Fruit fly (Drosophila melanogaster) whole organism, embryonic: ENCODE measurements around the gene CG42232.
A peak's percentile ranks its signal among the peaks of the same experiment; 100 is the strongest.

Experiments
- Abd-B ChIP-seq: fragments of 200-800 bp; sonication (Bioruptor generic); optimal IDR thresholded peaks from 2 replicates; lab custom pipeline; 2018; ENCODE audit warnings: missing biosample characterization, mild to moderate bottlenecking, missing genetic modification characterization, moderate library complexity
- B-H2 ChIP-seq: fragments of 200-800 bp; sonication (Bioruptor generic); optimal IDR thresholded peaks from 2 replicates; lab custom pipeline; 2018; ENCODE audit warnings: missing biosample characterization, mild to moderate bottlenecking, missing genetic modification characterization
- Bdp1 ChIP-seq: fragments of 200-800 bp; sonication (Bioruptor generic); optimal IDR thresholded peaks from 3 replicates; lab custom pipeline; 2016; ENCODE audit warnings: missing biosample characterization, missing genetic modification characterization
- Blimp-1 ChIP-seq: fragments of 200-800 bp; sonication (Bioruptor generic); optimal IDR thresholded peaks from 3 replicates; lab custom pipeline; 2018; ENCODE audit warnings: missing biosample characterization, missing genetic modification characterization, mild to moderate bottlenecking, moderate library complexity, missing genetic modification reagents
- CG11695 ChIP-seq: fragments of 200-800 bp; sonication (Bioruptor generic); IDR thresholded peaks from 3 replicates; pipeline ENCODE4 v1.3.6; 2022; ENCODE audit warnings: missing biosample characterization, missing genetic modification characterization
- CG11696 ChIP-seq: fragments of 200-800 bp; sonication (Bioruptor generic); IDR thresholded peaks from 2 replicates; pipeline ENCODE4 v1.3.6; 2022; ENCODE audit warnings: missing biosample characterization, missing genetic modification characterization
- CG15011 ChIP-seq: fragments of 200-800 bp; sonication (Bioruptor generic); optimal IDR thresholded peaks from 3 replicates; lab custom pipeline; 2018; ENCODE audit warnings: missing biosample characterization, mild to moderate bottlenecking, missing genetic modification characterization
- CG15269 ChIP-seq: fragments of 200-800 bp; sonication (Bioruptor generic); optimal IDR thresholded peaks from 2 replicates; lab custom pipeline; 2018; ENCODE audit warnings: missing biosample characterization, mild to moderate bottlenecking, missing genetic modification characterization, moderate library complexity
- CG17361 ChIP-seq: fragments of 200-800 bp; sonication (Bioruptor generic); IDR thresholded peaks from 3 replicates; pipeline ENCODE4 v1.3.6; 2022; ENCODE audit warnings: missing biosample characterization, missing genetic modification characterization
- CG17385 ChIP-seq: fragments of 200-800 bp; sonication (Bioruptor generic); optimal IDR thresholded peaks from 3 replicates; lab custom pipeline; 2018; ENCODE audit warnings: missing biosample characterization, mild to moderate bottlenecking, missing genetic modification characterization
- CG18599 ChIP-seq: fragments of 200-800 bp; sonication (Bioruptor generic); optimal IDR thresholded peaks from 3 replicates; lab custom pipeline; 2017; ENCODE audit warnings: missing biosample characterization, missing genetic modification characterization, mild to moderate bottlenecking, moderate library complexity, missing genetic modification reagents
- CG18764 ChIP-seq: fragments of 200-800 bp; sonication (Bioruptor generic); optimal IDR thresholded peaks from 3 replicates; lab custom pipeline; 2016; ENCODE audit warnings: missing biosample characterization, missing genetic modification characterization
- CG2116 ChIP-seq: fragments of 200-800 bp; sonication (Bioruptor generic); optimal IDR thresholded peaks from 3 replicates; lab custom pipeline; 2018; ENCODE audit warnings: missing biosample characterization, mild to moderate bottlenecking, missing genetic modification characterization
- CG2678 ChIP-seq: fragments of 200-800 bp; sonication (Bioruptor generic); optimal IDR thresholded peaks from 3 replicates; lab custom pipeline; 2019; ENCODE audit warnings: missing biosample characterization, mild to moderate bottlenecking, missing genetic modification characterization, moderate library complexity
- CG30020 ChIP-seq: fragments of 200-800 bp; optimal IDR thresholded peaks from 2 replicates; lab custom pipeline; 2019; ENCODE audit warnings: missing biosample characterization, mild to moderate bottlenecking, missing genetic modification characterization, moderate library complexity
- CG31388 ChIP-seq: fragments of 200-800 bp; sonication (Bioruptor generic); optimal IDR thresholded peaks from 2 replicates; lab custom pipeline; 2016; ENCODE audit warnings: missing biosample characterization, missing genetic modification characterization
- CG34422 ChIP-seq: fragments of 200-800 bp; sonication (Bioruptor generic); IDR thresholded peaks from 3 replicates; pipeline ENCODE4 v1.3.6; 2022; ENCODE audit warnings: missing biosample characterization, missing genetic modification characterization
- CG4730 ChIP-seq: fragments of 200-800 bp; sonication (Bioruptor generic); IDR thresholded peaks from 2 replicates; pipeline ENCODE4 v1.3.6; 2022; ENCODE audit warnings: missing biosample characterization, missing genetic modification characterization
- CG7372 ChIP-seq: fragments of 200-800 bp; sonication (Bioruptor generic); IDR thresholded peaks from 2 replicates; pipeline ENCODE4 v1.3.6; 2022; ENCODE audit warnings: missing biosample characterization, missing genetic modification characterization
- CG7556 ChIP-seq: fragments of 200-800 bp; sonication (Bioruptor generic); optimal IDR thresholded peaks from 2 replicates; lab custom pipeline; 2017; ENCODE audit warnings: missing biosample characterization, mild to moderate bottlenecking, missing genetic modification characterization
- CG9727 ChIP-seq: fragments of 200-800 bp; sonication (Bioruptor generic); optimal IDR thresholded peaks from 3 replicates; lab custom pipeline; 2017; ENCODE audit warnings: missing biosample characterization, mild to moderate bottlenecking, missing genetic modification characterization
- CHES-1-like ChIP-seq: fragments of 200-800 bp; sonication (Bioruptor generic); optimal IDR thresholded peaks from 2 replicates; lab custom pipeline; 2016; ENCODE audit warnings: missing biosample characterization, missing genetic modification characterization
- D19A ChIP-seq: fragments of 200-800 bp; optimal IDR thresholded peaks from 3 replicates; lab custom pipeline; 2019; ENCODE audit warnings: missing biosample characterization, mild to moderate bottlenecking, missing genetic modification characterization, moderate library complexity
- Deaf1 ChIP-seq: fragments of 200-800 bp; optimal IDR thresholded peaks from 3 replicates; lab custom pipeline; 2019; ENCODE audit warnings: missing biosample characterization, mild to moderate bottlenecking, missing genetic modification characterization, moderate library complexity
- Eip74EF ChIP-seq, 2 experiments: fragments of 200-800 bp in 1 of 2; fragments of >200 bp in 1 of 2; sonication (Bioruptor generic) in 1 of 2; optimal IDR thresholded peaks; 2 replicates each; lab custom pipeline; 2017 to 2019; ENCODE audit warnings: missing biosample characterization in 2 of 2, missing genetic modification characterization in 2 of 2, mild to moderate bottlenecking in 1 of 2, moderate library complexity in 1 of 2
- Fer3 ChIP-seq: fragments of 200-800 bp; sonication (Bioruptor generic); optimal IDR thresholded peaks from 2 replicates; lab custom pipeline; 2018; ENCODE audit warnings: missing biosample characterization, mild to moderate bottlenecking, missing genetic modification characterization, moderate library complexity
- HmgZ ChIP-seq: fragments of 200-800 bp; sonication (Bioruptor generic); optimal IDR thresholded peaks from 2 replicates; lab custom pipeline; 2018; ENCODE audit warnings: missing biosample characterization, mild to moderate bottlenecking, missing genetic modification characterization
- Hr3 ChIP-seq: fragments of 200-800 bp; sonication (Bioruptor generic); optimal IDR thresholded peaks from 3 replicates; lab custom pipeline; 2016; ENCODE audit warnings: missing biosample characterization, missing genetic modification characterization
- Max ChIP-seq: fragments of 200-800 bp; sonication (Bioruptor generic); optimal IDR thresholded peaks from 2 replicates; lab custom pipeline; 2016; ENCODE audit warnings: missing biosample characterization, mild to moderate bottlenecking, missing genetic modification characterization
- Mes4 ChIP-seq: fragments of 200-800 bp; sonication (Bioruptor generic); optimal IDR thresholded peaks from 2 replicates; lab custom pipeline; 2016; ENCODE audit warnings: missing biosample characterization, missing genetic modification characterization
- Pdp1 ChIP-seq, 2 experiments: fragments of 200-800 bp; sonication (Bioruptor generic); optimal IDR thresholded peaks; 3 replicates each; lab custom pipeline; 2016; ENCODE audit warnings: missing biosample characterization in 2 of 2, missing genetic modification characterization in 2 of 2, mild to moderate bottlenecking in 1 of 2, moderate library complexity in 1 of 2
- Spps ChIP-seq: fragments of 200-800 bp; sonication (Bioruptor generic); optimal IDR thresholded peaks from 2 replicates; lab custom pipeline; 2018; ENCODE audit warnings: missing biosample characterization, mild to moderate bottlenecking, missing genetic modification characterization
- Ssrp ChIP-seq: fragments of 200-800 bp; sonication (Bioruptor generic); optimal IDR thresholded peaks from 2 replicates; lab custom pipeline; 2018; ENCODE audit warnings: missing biosample characterization, mild to moderate bottlenecking, missing genetic modification characterization, moderate library complexity
- cas ChIP-seq: fragments of 200-800 bp; sonication (Bioruptor generic); IDR thresholded peaks from 2 replicates; pipeline ENCODE4 v1.3.6; 2022; ENCODE audit warnings: missing biosample characterization, missing genetic modification characterization
- cato ChIP-seq: fragments of 200-800 bp; sonication (Bioruptor generic); optimal IDR thresholded peaks from 2 replicates; lab custom pipeline; 2016; ENCODE audit warnings: missing biosample characterization, missing genetic modification characterization, borderline replicate concordance
- fu2 ChIP-seq: fragments of 200-800 bp; sonication (Bioruptor generic); optimal IDR thresholded peaks from 2 replicates; lab custom pipeline; 2016; ENCODE audit warnings: missing biosample characterization, missing genetic modification characterization
- gfzf ChIP-seq: fragments of 200-800 bp; sonication (Bioruptor generic); optimal IDR thresholded peaks from 2 replicates; lab custom pipeline; 2016; ENCODE audit warnings: missing biosample characterization, mild to moderate bottlenecking, missing genetic modification characterization, moderate library complexity
- gsb-n ChIP-seq: fragments of 200-800 bp; sonication (Bioruptor generic); optimal IDR thresholded peaks from 3 replicates; lab custom pipeline; 2018; ENCODE audit warnings: missing biosample characterization, mild to moderate bottlenecking, missing genetic modification characterization
- gt ChIP-seq: fragments of 200-800 bp; sonication (Bioruptor generic); IDR thresholded peaks from 2 replicates; pipeline ENCODE4 v1.3.6; 2022; ENCODE audit warnings: missing biosample characterization, missing genetic modification characterization
- lmd ChIP-seq: fragments of 200-800 bp; sonication (Bioruptor generic); IDR thresholded peaks from 2 replicates; pipeline ENCODE4 v1.3.6; 2022; ENCODE audit warnings: missing biosample characterization, missing genetic modification characterization
- lola ChIP-seq, 3 experiments: fragments of >200 bp in 2 of 3; fragments of 200-800 bp in 1 of 3; sonication (Bioruptor generic) in 1 of 3; optimal IDR thresholded peaks; 2 replicates each; lab custom pipeline; 2017 to 2019; ENCODE audit warnings: missing biosample characterization in 3 of 3, missing genetic modification characterization in 3 of 3, mild to moderate bottlenecking in 1 of 3, moderate library complexity in 1 of 3
- nerfin-1 ChIP-seq: fragments of 200-800 bp; sonication (Bioruptor generic); optimal IDR thresholded peaks from 3 replicates; lab custom pipeline; 2019; ENCODE audit warnings: missing biosample characterization, mild to moderate bottlenecking, missing genetic modification characterization, moderate library complexity
- nmo ChIP-seq: fragments of 200-800 bp; sonication (Bioruptor generic); optimal IDR thresholded peaks from 2 replicates; lab custom pipeline; 2018; ENCODE audit warnings: missing biosample characterization, mild to moderate bottlenecking, missing genetic modification characterization, moderate library complexity
- peb ChIP-seq: fragments of 200-800 bp; sonication (Bioruptor generic); IDR thresholded peaks from 2 replicates; pipeline ENCODE4 v1.3.6; 2022; ENCODE audit warnings: missing biosample characterization, missing genetic modification characterization
- seq ChIP-seq: fragments of 200-800 bp; sonication (Bioruptor generic); IDR thresholded peaks from 2 replicates; pipeline ENCODE4 v1.3.6; 2022; ENCODE audit warnings: missing biosample characterization, missing genetic modification characterization
- slou ChIP-seq: fragments of 200-800 bp; sonication (Bioruptor generic); optimal IDR thresholded peaks from 3 replicates; lab custom pipeline; 2016; ENCODE audit warnings: missing biosample characterization, missing genetic modification characterization
- sob ChIP-seq: fragments of 200-800 bp; sonication (Bioruptor generic); IDR thresholded peaks from 2 replicates; pipeline ENCODE4 v1.3.6; 2022; ENCODE audit warnings: missing biosample characterization, missing genetic modification characterization
- ssp ChIP-seq: fragments of 200-800 bp; sonication (Bioruptor generic); IDR thresholded peaks from 2 replicates; pipeline ENCODE4 v1.3.6; 2022; ENCODE audit warnings: missing biosample characterization, missing genetic modification characterization
- tap ChIP-seq: fragments of 200-800 bp; optimal IDR thresholded peaks from 3 replicates; lab custom pipeline; 2019; ENCODE audit warnings: missing biosample characterization, mild to moderate bottlenecking, missing genetic modification characterization, moderate library complexity
- tx ChIP-seq: fragments of 200-800 bp; sonication (Bioruptor generic); optimal IDR thresholded peaks from 2 replicates; lab custom pipeline; 2016; ENCODE audit warnings: missing biosample characterization, missing genetic modification characterization
- zf30C ChIP-seq: fragments of 200-800 bp; sonication (Bioruptor generic); optimal IDR thresholded peaks from 3 replicates; lab custom pipeline; 2018; ENCODE audit warnings: missing biosample characterization, mild to moderate bottlenecking, missing genetic modification characterization

Gene CG42232

dm6 chr3R:16510128-16510527, 40.7 kb upstream of the CG42232 start (continued):
- TF ChIP-seq Ssrp (tag; lab: Kevin White, UChicago) = peak; percentile 40
- TF ChIP-seq Eip74EF (GFP tag; optimal IDR thresholded peaks at IDR 0.05; lab: Kevin White, UChicago) = peak in 1 of 2 experiments; percentile 13
- no peak for TF ChIP-seq gt (GFP tag; lab: Robert Waterston, UW)
- no peak for TF ChIP-seq lmd (GFP tag; lab: Robert Waterston, UW)
- TF ChIP-seq CG17385 (GFP tag; lab: Kevin White, UChicago) = no peak
- TF ChIP-seq Spps (tag; lab: Kevin White, UChicago) = peak; percentile 14
- peak; percentile 40 for TF ChIP-seq tap (tag; lab: Kevin White, UChicago)
- peak; percentile 40 for TF ChIP-seq Abd-B
- no peak for TF ChIP-seq slou (GFP tag; lab: Kevin White, UChicago)
- TF ChIP-seq zf30C (GFP tag; lab: Kevin White, UChicago) = peak; percentile 41
- no peak for TF ChIP-seq fu2 (GFP tag; lab: Kevin White, UChicago)
- no peak for TF ChIP-seq B-H2
- TF ChIP-seq Hr3 = no peak
- TF ChIP-seq CG15269 (tag; lab: Kevin White, UChicago) = peak; percentile 30
- TF ChIP-seq CG15011 (GFP tag; lab: Kevin White, UChicago) = peak; percentile 15
- peak; percentile 54 for TF ChIP-seq D19A
- TF ChIP-seq Max (GFP tag; lab: Kevin White, UChicago) = no peak
- peak; percentile 28 for TF ChIP-seq CG9727 (GFP tag; lab: Kevin White, UChicago)
- no peak for TF ChIP-seq HmgZ
- no peak for TF ChIP-seq CG31388 (GFP tag; lab: Kevin White, UChicago)
- TF ChIP-seq Bdp1 (GFP tag; lab: Kevin White, UChicago) = no peak
- no peak for TF ChIP-seq CG18764
- TF ChIP-seq CG11695 = peak; percentile 29; the same call in 1 of the 3 replicates
- peak; percentile 67 for TF ChIP-seq CG2678 (tag; lab: Kevin White, UChicago)
- TF ChIP-seq gsb-n (tag; lab: Kevin White, UChicago) = peak; percentile 53
- TF ChIP-seq seq (GFP tag; lab: Robert Waterston, UW) = no peak
- no peak for TF ChIP-seq CG30020 (tag; lab: Kevin White, UChicago)
- TF ChIP-seq CG34422 = no peak
- TF ChIP-seq Blimp-1 (GFP tag; lab: Kevin White, UChicago) = peak; percentile 68
- no peak for TF ChIP-seq CG7372 (GFP tag; lab: Robert Waterston, UW)
- no peak for TF ChIP-seq CG11696 (GFP tag; lab: Robert Waterston, UW)
- TF ChIP-seq cato (GFP tag; lab: Kevin White, UChicago) = no peak
- no peak for TF ChIP-seq Pdp1 (GFP tag; optimal IDR thresholded peaks at IDR 0.05; lab: Kevin White, UChicago)
- TF ChIP-seq ssp (GFP tag; lab: Robert Waterston, UW) = no peak
- no peak for TF ChIP-seq peb (GFP tag; lab: Robert Waterston, UW)
- no peak for TF ChIP-seq CHES-1-like
- TF ChIP-seq sob (GFP tag; lab: Robert Waterston, UW) = no peak
- TF ChIP-seq tx (GFP tag; lab: Kevin White, UChicago) = no peak
- TF ChIP-seq CG4730 (GFP tag; lab: Robert Waterston, UW) = no peak
- peak; percentile 45 for TF ChIP-seq Fer3
- TF ChIP-seq Mes4 (GFP tag; lab: Kevin White, UChicago) = no peak
- TF ChIP-seq CG17361 (GFP tag; lab: Robert Waterston, UW) = peak; percentile 47; the same call in 2 of the 3 replicates
- TF ChIP-seq nerfin-1 (tag; lab: Kevin White, UChicago) = peak; percentile 30
- TF ChIP-seq CG18599 = peak; percentile 44
- TF ChIP-seq CG2116 (GFP tag; lab: Kevin White, UChicago) = no peak
- peak in 1 of 3 experiments; percentile 49 for TF ChIP-seq lola (GFP tag; optimal IDR thresholded peaks at IDR 0.05; lab: Kevin White, UChicago)
- no peak for TF ChIP-seq gfzf (GFP tag; lab: Kevin White, UChicago)
- TF ChIP-seq Deaf1 = peak; percentile 11
- peak; percentile 43 for TF ChIP-seq CG7556 (GFP tag; lab: Kevin White, UChicago)
- TF ChIP-seq nmo (GFP tag; lab: Kevin White, UChicago) = peak; percentile 41
- TF ChIP-seq cas = no peak
